Worm (Caenorhabditis elegans) whole organism, early embryonic: ENCODE measurements around the gene srt-43.

ENCODE experiments used
- B0310.2 ChIP-seq: sonication (generic microtip); optimal IDR thresholded peaks from 2 replicates; lab custom pipeline; 2016; ENCODE audit warnings: mild to moderate bottlenecking, missing genetic modification characterization, missing compliant biosample characterization
- ama-1 ChIP-seq: fragments of 150-350 bp; optimal IDR thresholded peaks from 2 replicates; lab custom pipeline; 2014
- ceh-13 ChIP-seq: fragments of 200-800 bp; sonication (Bioruptor generic); optimal IDR thresholded peaks from 2 replicates; lab custom pipeline; 2018; ENCODE audit warnings: mild to moderate bottlenecking, missing genetic modification characterization, missing compliant biosample characterization
- ets-7 ChIP-seq: sonication (generic microtip); optimal IDR thresholded peaks from 2 replicates; lab custom pipeline; 2016; ENCODE audit warnings: missing genotype, missing genetic modification characterization, missing compliant biosample characterization
- hmbx-1 ChIP-seq: sonication (generic microtip); optimal IDR thresholded peaks from 2 replicates; lab custom pipeline; 2016; ENCODE audit warnings: mild to moderate bottlenecking, missing genetic modification characterization, missing compliant biosample characterization
- scrt-1 ChIP-seq: fragments of 200-800 bp; sonication (Bioruptor generic); IDR thresholded peaks from 2 replicates; pipeline ENCODE4 v1.3.6; 2022; ENCODE audit warnings: missing genetic modification characterization, missing compliant biosample characterization
- tbx-37 ChIP-seq: fragments of 200-800 bp; sonication (Bioruptor generic); conservative IDR thresholded peaks from 2 replicates; pipeline ENCODE4 v1.3.6; 2022; ENCODE audit warnings: missing genetic modification reagents, missing genetic modification characterization, missing compliant biosample characterization

ce11 chrV:12728062-12728665 is 40.9 kb upstream of the srt-43 start, which contains the start of the genes rpl-28 and mrpl-49:
- no peak for TF ChIP-seq hmbx-1
- no peak for TF ChIP-seq scrt-1 (GFP tag; lab: Robert Waterston, UW)
- TF ChIP-seq B0310.2 = no peak
- TF ChIP-seq ama-1 = no peak
- TF ChIP-seq tbx-37 (GFP tag; lab: Robert Waterston, UW) = no peak
- no peak for TF ChIP-seq ceh-13 (GFP tag; lab: Kevin White, UChicago)
- TF ChIP-seq ets-7 (tag; lab: Kevin White, UChicago) = no peak
